Worm (Caenorhabditis elegans) whole organism, mixed stage, embryonic: Measurements from ENCODE around the gene orc-2.

ENCODE experiments used
- M03D4.4 ChIP-seq: sonication (generic microtip); optimal IDR thresholded peaks from 2 replicates; lab custom pipeline; 2017; ENCODE audit warnings: mild to moderate bottlenecking, missing genetic modification characterization, missing compliant biosample characterization
- bed-3 ChIP-seq: fragments of 200-800 bp; sonication (Bioruptor generic); optimal IDR thresholded peaks from 3 replicates; lab custom pipeline; 2018; ENCODE audit warnings: mild to moderate bottlenecking, missing genetic modification characterization, moderate library complexity, missing compliant biosample characterization
- blmp-1 ChIP-seq: fragments of 150-350 bp; optimal IDR thresholded peaks from 2 replicates; lab custom pipeline; 2014; ENCODE audit warnings: missing biosample characterization, missing genetic modification characterization
- ceh-39 ChIP-seq: fragments of 150-350 bp; optimal IDR thresholded peaks from 2 replicates; lab custom pipeline; 2014; ENCODE audit warnings: missing biosample characterization, missing genetic modification characterization
- ceh-43 ChIP-seq: fragments of 200-800 bp; sonication (Bioruptor generic); optimal IDR thresholded peaks from 2 replicates; lab custom pipeline; 2018; ENCODE audit warnings: mild to moderate bottlenecking, missing genetic modification characterization, moderate library complexity, missing compliant biosample characterization
- ceh-83 ChIP-seq: fragments of 200-800 bp; sonication (Bioruptor generic); optimal IDR thresholded peaks from 2 replicates; lab custom pipeline; 2018; ENCODE audit warnings: mild to moderate bottlenecking, missing genetic modification characterization, missing compliant biosample characterization
- ces-1 ChIP-seq: fragments of 150-350 bp; optimal IDR thresholded peaks from 2 replicates; lab custom pipeline; 2014; ENCODE audit warnings: missing biosample characterization, missing genetic modification reagents, missing genetic modification characterization
- cnd-1 ChIP-seq: fragments of 200-800 bp; sonication (Bioruptor generic); optimal IDR thresholded peaks from 2 replicates; lab custom pipeline; 2018; ENCODE audit warnings: mild to moderate bottlenecking, missing genetic modification characterization, missing compliant biosample characterization
- drap-1 ChIP-seq: fragments of 200-800 bp; sonication (Bioruptor generic); optimal IDR thresholded peaks from 3 replicates; lab custom pipeline; 2018; ENCODE audit warnings: mild to moderate bottlenecking, missing genetic modification characterization, missing compliant biosample characterization
- elt-1 ChIP-seq: sonication (generic microtip); optimal IDR thresholded peaks from 2 replicates; lab custom pipeline; 2017; ENCODE audit warnings: missing genetic modification characterization, mild to moderate bottlenecking, missing compliant biosample characterization, antibody characterized with exemption, moderate library complexity, borderline replicate concordance; ENCODE audit not compliant: insufficient read depth
- elt-3 ChIP-seq: fragments of 150-350 bp; optimal IDR thresholded peaks from 2 replicates; lab custom pipeline; 2014; ENCODE audit warnings: missing biosample characterization, missing genetic modification characterization
- flh-1 ChIP-seq: fragments of 200-800 bp; sonication (Bioruptor generic); optimal IDR thresholded peaks from 2 replicates; lab custom pipeline; 2018; ENCODE audit warnings: mild to moderate bottlenecking, missing genetic modification characterization, moderate library complexity, missing compliant biosample characterization
- lsy-2 ChIP-seq: fragments of 150-350 bp; optimal IDR thresholded peaks from 2 replicates; lab custom pipeline; 2014; ENCODE audit warnings: missing biosample characterization, missing genetic modification characterization
- mab-5 ChIP-seq: fragments of 150-350 bp; optimal IDR thresholded peaks from 2 replicates; lab custom pipeline; 2014; ENCODE audit warnings: missing biosample characterization, missing genetic modification characterization
- mep-1 ChIP-seq: fragments of 150-350 bp; optimal IDR thresholded peaks from 2 replicates; lab custom pipeline; 2017; ENCODE audit warnings: missing biosample characterization, missing genetic modification reagents, missing genetic modification characterization, inconsistent platforms
- mls-2 ChIP-seq: sonication (generic microtip); optimal IDR thresholded peaks from 2 replicates; lab custom pipeline; 2016; ENCODE audit warnings: mild to moderate bottlenecking, missing genetic modification characterization, moderate library complexity, missing compliant biosample characterization
- nhr-12 ChIP-seq: fragments of 150-350 bp; optimal IDR thresholded peaks from 2 replicates; lab custom pipeline; 2014; ENCODE audit warnings: missing biosample characterization, missing genetic modification characterization
- nhr-2 ChIP-seq: fragments of 150-350 bp; optimal IDR thresholded peaks from 2 replicates; lab custom pipeline; 2014; ENCODE audit warnings: missing biosample characterization, missing genetic modification characterization
- nhr-237 ChIP-seq: fragments of 150-350 bp; optimal IDR thresholded peaks from 2 replicates; lab custom pipeline; 2014; ENCODE audit warnings: missing biosample characterization, missing genetic modification characterization
- nhr-28 ChIP-seq: fragments of 150-350 bp; optimal IDR thresholded peaks from 2 replicates; lab custom pipeline; 2014; ENCODE audit warnings: missing biosample characterization, missing genetic modification characterization
- nhr-76 ChIP-seq: sonication (generic microtip); optimal IDR thresholded peaks from 2 replicates; lab custom pipeline; 2017; ENCODE audit warnings: missing biosample characterization, missing genetic modification characterization
- pha-4 ChIP-seq: fragments of 150-350 bp; optimal IDR thresholded peaks from 2 replicates; lab custom pipeline; 2018; ENCODE audit warnings: missing biosample characterization, missing genetic modification reagents, missing genetic modification characterization
- sem-2 ChIP-seq: fragments of 200-800 bp; sonication (Bioruptor generic); optimal IDR thresholded peaks from 2 replicates; lab custom pipeline; 2018; ENCODE audit warnings: mild to moderate bottlenecking, missing genetic modification characterization, missing compliant biosample characterization
- snpc-4 ChIP-seq: fragments of 150-350 bp; optimal IDR thresholded peaks from 2 replicates; lab custom pipeline; 2014; ENCODE audit warnings: missing biosample characterization, missing genetic modification characterization
- sptf-1 ChIP-seq: sonication (generic microtip); optimal IDR thresholded peaks from 2 replicates; lab custom pipeline; 2017; ENCODE audit warnings: mild to moderate bottlenecking, missing genetic modification characterization, moderate library complexity, missing compliant biosample characterization
- tbx-8 ChIP-seq: fragments of 200-800 bp; sonication (Bioruptor generic); optimal IDR thresholded peaks from 2 replicates; lab custom pipeline; 2018; ENCODE audit warnings: mild to moderate bottlenecking, missing genetic modification characterization, moderate library complexity, missing compliant biosample characterization
- unc-120 ChIP-seq: sonication (generic microtip); optimal IDR thresholded peaks from 2 replicates; lab custom pipeline; 2017; ENCODE audit warnings: missing genetic modification characterization, missing compliant biosample characterization; ENCODE audit not compliant: poor library complexity, severe bottlenecking
- unc-39 ChIP-seq: fragments of 150-350 bp; optimal IDR thresholded peaks from 2 replicates; lab custom pipeline; 2014; ENCODE audit warnings: missing biosample characterization, missing genetic modification characterization
- unc-62 ChIP-seq: fragments of 150-350 bp; optimal IDR thresholded peaks from 2 replicates; lab custom pipeline; 2014; ENCODE audit warnings: missing biosample characterization, missing genetic modification reagents, missing genetic modification characterization
- zip-8 ChIP-seq: fragments of 150-350 bp; optimal IDR thresholded peaks from 2 replicates; lab custom pipeline; 2014; ENCODE audit warnings: missing biosample characterization, missing genetic modification characterization
- ztf-11 ChIP-seq: fragments of 150-350 bp; optimal IDR thresholded peaks from 2 replicates; lab custom pipeline; 2014; ENCODE audit warnings: missing biosample characterization, missing genetic modification characterization

orc-2 gene

DNA sequence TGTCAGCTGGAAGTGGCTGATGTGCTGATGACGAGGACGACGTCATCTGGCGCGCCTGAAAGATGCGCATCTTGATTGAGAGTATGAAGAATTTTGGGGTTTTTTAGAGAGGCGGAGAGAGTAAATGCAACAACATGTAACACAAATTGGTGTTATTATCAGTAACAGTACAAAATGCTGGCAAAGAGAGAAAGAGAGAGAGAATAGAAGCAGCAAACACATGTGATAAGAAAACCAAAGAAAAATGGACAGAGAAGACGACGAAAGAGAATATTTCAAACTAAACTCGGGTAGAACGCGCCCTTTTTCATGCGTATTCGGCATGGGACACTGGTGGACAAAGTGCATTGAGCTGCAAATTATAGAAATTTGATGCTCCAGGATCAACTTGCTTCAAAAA, 12.9 kb upstream of the orc-2 start, which contains the start of gene M106.3:
Gene M106.3 (minus strand): TSS at position 70 of the 400 bp plus-strand sequence.
- no peak for TF ChIP-seq M03D4.4 (tag; lab: Kevin White, UChicago)
- no peak for TF ChIP-seq nhr-237
- TF ChIP-seq snpc-4 (tag; lab: Kevin White, UChicago): no peak
- no peak for TF ChIP-seq ceh-43 (GFP tag; lab: Kevin White, UChicago)
- no peak for TF ChIP-seq ceh-83
- TF ChIP-seq ztf-11 (tag; lab: Kevin White, UChicago): no peak
- TF ChIP-seq unc-39 (tag; lab: Kevin White, UChicago): no peak
- no peak for TF ChIP-seq unc-62 (GFP tag; lab: Kevin White, UChicago)
- no peak for TF ChIP-seq zip-8 (tag; lab: Kevin White, UChicago)
- no peak for TF ChIP-seq flh-1
- no peak for TF ChIP-seq ceh-39 (tag; lab: Kevin White, UChicago)
- TF ChIP-seq sptf-1: no peak
- TF ChIP-seq tbx-8 (GFP tag; lab: Kevin White, UChicago): no peak
- TF ChIP-seq lsy-2: no peak
- no peak for TF ChIP-seq nhr-12 (tag; lab: Kevin White, UChicago)
- no peak for TF ChIP-seq mab-5 (tag; lab: Kevin White, UChicago)

DNA sequence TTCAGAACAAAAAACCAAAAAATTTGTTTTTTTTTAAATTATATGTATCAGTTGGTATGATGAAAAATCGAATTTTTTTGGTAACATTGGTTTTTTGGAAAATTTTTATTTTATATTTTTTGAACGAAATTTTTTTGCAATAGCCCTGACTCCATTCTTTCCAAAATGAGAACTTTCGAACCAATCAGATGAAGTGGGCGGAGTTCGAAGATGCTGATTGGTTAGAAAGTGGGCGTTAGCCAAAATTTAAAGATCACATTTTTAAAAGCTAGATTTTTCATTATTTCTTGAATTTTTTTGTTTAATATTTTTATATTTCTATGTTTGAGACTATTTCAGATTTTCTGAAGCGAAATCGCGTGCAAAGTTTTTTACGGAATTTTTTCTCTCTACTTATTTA, 12.4 kb upstream of the orc-2 start:
- no peak for TF ChIP-seq sem-2 (GFP tag; lab: Kevin White, UChicago)
- TF ChIP-seq unc-120 (tag; lab: Kevin White, UChicago): no peak
- no peak for TF ChIP-seq zip-8 (tag; lab: Kevin White, UChicago)
- no peak for TF ChIP-seq elt-3 (tag; lab: Kevin White, UChicago)
- no peak for TF ChIP-seq nhr-76 (tag; lab: Kevin White, UChicago)
- no peak for TF ChIP-seq sptf-1
- no peak for TF ChIP-seq unc-62 (GFP tag; lab: Kevin White, UChicago)
- no peak for TF ChIP-seq ceh-83
- TF ChIP-seq blmp-1 (tag; lab: Kevin White, UChicago): no peak
- TF ChIP-seq elt-1 (tag; lab: Kevin White, UChicago): no peak
- no peak for TF ChIP-seq nhr-12 (tag; lab: Kevin White, UChicago)
- no peak for TF ChIP-seq pha-4 (tag; lab: Kevin White, UChicago)
- no peak for TF ChIP-seq mep-1
- TF ChIP-seq nhr-28 (tag; lab: Kevin White, UChicago): no peak
- TF ChIP-seq ces-1 (GFP tag; lab: Kevin White, UChicago): no peak
- no peak for TF ChIP-seq cnd-1 (tag; lab: Kevin White, UChicago)
- no peak for TF ChIP-seq ceh-43 (GFP tag; lab: Kevin White, UChicago)
- no peak for TF ChIP-seq mls-2 (tag; lab: Kevin White, UChicago)

DNA sequence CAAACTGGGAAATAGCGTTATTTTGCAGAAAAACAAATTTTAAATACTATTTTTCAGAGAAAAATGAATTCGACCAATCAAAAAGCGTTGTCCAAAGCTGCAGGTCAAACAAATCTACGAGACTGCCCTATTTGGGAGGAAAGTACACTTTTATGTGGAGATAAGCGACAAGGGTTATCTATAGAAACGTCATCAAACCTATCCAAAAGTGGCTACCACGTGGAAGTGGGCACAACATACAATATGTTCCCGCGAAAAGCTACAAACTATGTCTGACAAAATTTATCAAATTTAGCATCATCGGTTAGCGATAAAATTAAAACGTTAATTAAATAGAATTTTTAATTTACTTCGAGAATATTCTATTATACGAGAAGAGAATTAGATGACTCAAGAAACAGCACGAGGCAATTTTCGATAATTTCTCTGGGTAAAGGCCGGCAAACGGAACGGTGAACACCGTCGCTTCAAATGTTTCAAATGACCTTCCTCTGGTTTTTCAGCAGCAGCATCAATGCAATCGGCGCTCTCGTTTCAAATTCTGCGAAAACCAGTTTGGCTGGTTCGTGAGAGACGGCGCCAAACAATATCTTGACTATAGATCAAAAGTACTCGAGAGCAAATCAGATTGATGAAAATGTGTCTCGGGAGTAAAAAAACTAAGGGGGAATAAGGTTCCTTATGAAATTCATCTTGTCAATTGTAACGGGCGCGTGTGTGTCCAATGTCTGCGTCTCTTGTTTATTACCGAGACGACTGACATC, 11.8 kb upstream of the orc-2 start:
- TF ChIP-seq bed-3 (GFP tag; lab: Kevin White, UChicago) (no peak), nhr-237 (no peak), cnd-1 (tag; lab: Kevin White, UChicago) (no peak), pha-4 (tag; lab: Kevin White, UChicago) (no peak), M03D4.4 (tag; lab: Kevin White, UChicago) (no peak), nhr-2 (tag; lab: Kevin White, UChicago) (no peak), snpc-4 (tag; lab: Kevin White, UChicago) (no peak), nhr-12 (tag; lab: Kevin White, UChicago) (no peak), unc-62 (GFP tag; lab: Kevin White, UChicago) (no peak), unc-39 (tag; lab: Kevin White, UChicago) (no peak), mep-1 (no peak), elt-1 (tag; lab: Kevin White, UChicago) (no peak), ceh-83 (no peak), elt-3 (tag; lab: Kevin White, UChicago) (no peak), drap-1 (GFP tag; lab: Kevin White, UChicago) (no peak)
